Fruit fly (Drosophila melanogaster) whole organism, embryonic: ENCODE data around the gene ssp3.

Experiments used
- ATbp ChIP-seq: fragments of 200-800 bp; sonication (Bioruptor generic); optimal IDR thresholded peaks from 2 replicates; lab custom pipeline; 2017; ENCODE audit warnings: missing biosample characterization, mild to moderate bottlenecking, missing genetic modification characterization, missing genetic modification reagents
- Abd-B ChIP-seq: fragments of 200-800 bp; sonication (Bioruptor generic); optimal IDR thresholded peaks from 2 replicates; lab custom pipeline; 2018; ENCODE audit warnings: missing biosample characterization, mild to moderate bottlenecking, missing genetic modification characterization, moderate library complexity
- B-H2 ChIP-seq: fragments of 200-800 bp; sonication (Bioruptor generic); optimal IDR thresholded peaks from 2 replicates; lab custom pipeline; 2018; ENCODE audit warnings: missing biosample characterization, mild to moderate bottlenecking, missing genetic modification characterization
- CG10543 ChIP-seq: fragments of 200-800 bp; sonication (Bioruptor generic); optimal IDR thresholded peaks from 3 replicates; lab custom pipeline; 2017; ENCODE audit warnings: missing biosample characterization, mild to moderate bottlenecking, missing genetic modification characterization, moderate library complexity
- CG11696 ChIP-seq: fragments of 200-800 bp; sonication (Bioruptor generic); IDR thresholded peaks from 2 replicates; pipeline ENCODE4 v1.3.6; 2022; ENCODE audit warnings: missing biosample characterization, missing genetic modification characterization
- CG11723 ChIP-seq: fragments of 200-800 bp; sonication (Bioruptor generic); optimal IDR thresholded peaks from 2 replicates; lab custom pipeline; 2017; ENCODE audit warnings: missing biosample characterization, mild to moderate bottlenecking, missing genetic modification characterization
- CG12071 ChIP-seq: fragments of 200-800 bp; sonication (Bioruptor generic); optimal IDR thresholded peaks from 3 replicates; lab custom pipeline; 2018; ENCODE audit warnings: missing biosample characterization, mild to moderate bottlenecking, missing genetic modification characterization
- CG12744 ChIP-seq: fragments of 200-800 bp; sonication (Bioruptor generic); optimal IDR thresholded peaks from 2 replicates; lab custom pipeline; 2016; ENCODE audit warnings: missing biosample characterization, missing genetic modification characterization
- CG30020 ChIP-seq: fragments of 200-800 bp; optimal IDR thresholded peaks from 2 replicates; lab custom pipeline; 2019; ENCODE audit warnings: missing biosample characterization, mild to moderate bottlenecking, missing genetic modification characterization, moderate library complexity
- CG30403 ChIP-seq: fragments of 200-800 bp; sonication (Bioruptor generic); optimal IDR thresholded peaks from 3 replicates; lab custom pipeline; 2016; ENCODE audit warnings: missing biosample characterization, missing genetic modification characterization
- CG32772 ChIP-seq: fragments of 200-800 bp; sonication (Bioruptor generic); IDR thresholded peaks from 2 replicates; pipeline ENCODE4 v1.3.6; 2022; ENCODE audit warnings: missing biosample characterization, missing genetic modification characterization
- CG42726 ChIP-seq: fragments of 200-800 bp; sonication (Bioruptor generic); IDR thresholded peaks from 2 replicates; pipeline ENCODE4 v1.3.6; 2022; ENCODE audit warnings: missing biosample characterization, missing genetic modification characterization; ENCODE audit not compliant: partially characterized antibody
- CG4328 ChIP-seq: fragments of 200-800 bp; sonication (Bioruptor generic); optimal IDR thresholded peaks from 3 replicates; lab custom pipeline; 2017; ENCODE audit warnings: missing biosample characterization, missing genetic modification reagents, missing genetic modification characterization
- CG43689 ChIP-seq: fragments of 200-800 bp; sonication (Bioruptor generic); IDR thresholded peaks from 2 replicates; pipeline ENCODE4 v1.3.6; 2022; ENCODE audit warnings: missing biosample characterization, missing genetic modification characterization
- CG4854 ChIP-seq: fragments of 200-800 bp; sonication (Bioruptor generic); optimal IDR thresholded peaks from 2 replicates; lab custom pipeline; 2016; ENCODE audit warnings: missing biosample characterization, missing genetic modification characterization, inconsistent platforms
- CG6175 ChIP-seq: fragments of 200-800 bp; sonication (Bioruptor generic); IDR thresholded peaks from 3 replicates; pipeline ENCODE4 v1.3.6; 2022; ENCODE audit warnings: missing biosample characterization, missing genetic modification characterization
- CG9727 ChIP-seq: fragments of 200-800 bp; sonication (Bioruptor generic); optimal IDR thresholded peaks from 3 replicates; lab custom pipeline; 2017; ENCODE audit warnings: missing biosample characterization, mild to moderate bottlenecking, missing genetic modification characterization
- Gsc ChIP-seq: fragments of 200-800 bp; sonication (Bioruptor generic); IDR thresholded peaks from 2 replicates; pipeline ENCODE4 v1.3.6; 2022; ENCODE audit warnings: missing biosample characterization, missing genetic modification characterization
- HLH3B ChIP-seq: fragments of 200-800 bp; sonication (Bioruptor generic); IDR thresholded peaks from 2 replicates; pipeline ENCODE4 v1.3.6; 2022; ENCODE audit warnings: missing biosample characterization, missing genetic modification characterization
- Hr51 ChIP-seq, 2 experiments: fragments of 200-800 bp; sonication (Bioruptor generic); optimal IDR thresholded peaks; 2 replicates in 1 of 2; 3 replicates in 1 of 2; lab custom pipeline; 2016 to 2018; ENCODE audit warnings: missing biosample characterization in 2 of 2, missing genetic modification characterization in 2 of 2, mild to moderate bottlenecking in 1 of 2, moderate library complexity in 1 of 2
- Optix ChIP-seq: fragments of 200-800 bp; sonication (Bioruptor generic); IDR thresholded peaks from 3 replicates; pipeline ENCODE4 v1.3.6; 2022; ENCODE audit warnings: missing biosample characterization, missing genetic modification characterization
- Sox100B ChIP-seq: fragments of 200-800 bp; sonication (Bioruptor generic); optimal IDR thresholded peaks from 3 replicates; lab custom pipeline; 2018; ENCODE audit warnings: missing biosample characterization, mild to moderate bottlenecking, missing genetic modification characterization
- Usf ChIP-seq: fragments of 200-800 bp; sonication (Bioruptor generic); optimal IDR thresholded peaks from 2 replicates; lab custom pipeline; 2017; ENCODE audit warnings: missing genotype, missing biosample characterization, missing genetic modification characterization
- al ChIP-seq: fragments of 200-800 bp; sonication (Bioruptor generic); IDR thresholded peaks from 2 replicates; pipeline ENCODE4 v1.3.6; 2022; ENCODE audit warnings: missing biosample characterization, missing genetic modification characterization
- aop ChIP-seq: fragments of 200-800 bp; sonication (Bioruptor generic); IDR thresholded peaks from 2 replicates; pipeline ENCODE4 v1.3.6; 2022; ENCODE audit warnings: missing biosample characterization, missing genetic modification characterization
- az2 ChIP-seq: fragments of 200-800 bp; sonication (Bioruptor generic); optimal IDR thresholded peaks from 3 replicates; lab custom pipeline; 2016; ENCODE audit warnings: missing biosample characterization, missing genetic modification characterization
- bcd ChIP-seq: fragments of 200-800 bp; sonication (Bioruptor generic); optimal IDR thresholded peaks from 2 replicates; lab custom pipeline; 2017; ENCODE audit warnings: missing biosample characterization, mild to moderate bottlenecking, missing genetic modification characterization
- cg ChIP-seq: fragments of 200-800 bp; sonication (Bioruptor generic); optimal IDR thresholded peaks from 3 replicates; lab custom pipeline; 2019; ENCODE audit warnings: missing biosample characterization, mild to moderate bottlenecking, missing genetic modification characterization, moderate library complexity
- eve ChIP-seq, 2 experiments: fragments of >200 bp; optimal IDR thresholded peaks; 2 replicates each; lab custom pipeline; 2017; ENCODE audit warnings: missing biosample characterization in 2 of 2, missing genetic modification characterization in 2 of 2
- fd64A ChIP-seq: fragments of 200-800 bp; sonication (Bioruptor generic); optimal IDR thresholded peaks from 3 replicates; lab custom pipeline; 2018; ENCODE audit warnings: missing biosample characterization, mild to moderate bottlenecking, missing genetic modification characterization
- fru ChIP-seq: fragments of >200 bp; optimal IDR thresholded peaks from 2 replicates; lab custom pipeline; 2017
- ftz-f1 ChIP-seq: fragments of 200-800 bp; sonication (Bioruptor generic); optimal IDR thresholded peaks from 2 replicates; lab custom pipeline; 2016; ENCODE audit warnings: missing biosample characterization, missing genetic modification characterization
- klu ChIP-seq: fragments of 200-800 bp; sonication (Bioruptor generic); IDR thresholded peaks from 2 replicates; pipeline ENCODE4 v1.3.6; 2022; ENCODE audit warnings: missing biosample characterization, missing genetic modification characterization
- lbe ChIP-seq: fragments of 200-800 bp; sonication (Bioruptor generic); optimal IDR thresholded peaks from 2 replicates; lab custom pipeline; 2016; ENCODE audit warnings: missing biosample characterization, mild to moderate bottlenecking, missing genetic modification characterization
- lov ChIP-seq, 2 experiments: fragments of 200-800 bp in 1 of 2; fragments of >200 bp in 1 of 2; sonication (Bioruptor generic) in 1 of 2; IDR thresholded peaks in 1 of 2; optimal IDR thresholded peaks in 1 of 2; 2 replicates in 1 of 2; 3 replicates in 1 of 2; pipeline versions ENCODE4 v1.3.6 to Lab custom; 2017 to 2022; ENCODE audit warnings: missing biosample characterization in 1 of 2, missing genetic modification characterization in 1 of 2
- luna ChIP-seq: fragments of 200-800 bp; sonication (Bioruptor generic); optimal IDR thresholded peaks from 2 replicates; lab custom pipeline; 2016; ENCODE audit warnings: missing biosample characterization, missing genetic modification characterization
- mam ChIP-seq: fragments of 200-800 bp; sonication (Bioruptor generic); optimal IDR thresholded peaks from 3 replicates; lab custom pipeline; 2016; ENCODE audit warnings: missing biosample characterization, missing genetic modification characterization
- nau ChIP-seq: fragments of 200-800 bp; sonication (Bioruptor generic); optimal IDR thresholded peaks from 3 replicates; lab custom pipeline; 2017; ENCODE audit warnings: missing biosample characterization, mild to moderate bottlenecking, missing genetic modification characterization, missing genetic modification reagents
- nerfin-2 ChIP-seq: fragments of 200-800 bp; sonication (Bioruptor generic); IDR thresholded peaks from 2 replicates; pipeline ENCODE4 v1.3.6; 2022; ENCODE audit warnings: missing biosample characterization, missing genetic modification characterization; ENCODE audit not compliant: partially characterized antibody
- onecut ChIP-seq: fragments of 200-800 bp; sonication (Bioruptor generic); IDR thresholded peaks from 2 replicates; pipeline ENCODE4 v1.3.6; 2022; ENCODE audit warnings: missing biosample characterization, missing genetic modification characterization
- org-1 ChIP-seq: fragments of 200-800 bp; sonication (Bioruptor generic); optimal IDR thresholded peaks from 2 replicates; lab custom pipeline; 2017; ENCODE audit warnings: missing biosample characterization, missing genetic modification characterization
- prd ChIP-seq, 3 experiments: fragments of >200 bp in 2 of 3; fragments of 200-800 bp in 1 of 3; sonication (Bioruptor generic) in 1 of 3; optimal IDR thresholded peaks in 2 of 3; IDR thresholded peaks in 1 of 3; 2 replicates in 2 of 3; 3 replicates in 1 of 3; pipeline versions ENCODE4 v1.3.6 to Lab custom; 2017 to 2022; ENCODE audit warnings: missing biosample characterization in 1 of 3, missing genetic modification characterization in 1 of 3
- run ChIP-seq: fragments of 200-800 bp; sonication (Bioruptor generic); optimal IDR thresholded peaks from 3 replicates; lab custom pipeline; 2018; ENCODE audit warnings: missing biosample characterization, mild to moderate bottlenecking, missing genetic modification characterization
- slou ChIP-seq: fragments of 200-800 bp; sonication (Bioruptor generic); optimal IDR thresholded peaks from 3 replicates; lab custom pipeline; 2016; ENCODE audit warnings: missing biosample characterization, missing genetic modification characterization
- tin ChIP-seq: fragments of 200-800 bp; sonication (Bioruptor generic); optimal IDR thresholded peaks from 3 replicates; lab custom pipeline; 2016; ENCODE audit warnings: missing biosample characterization, missing genetic modification characterization
- tio ChIP-seq: fragments of 200-800 bp; sonication (Bioruptor generic); optimal IDR thresholded peaks from 2 replicates; lab custom pipeline; 2017; ENCODE audit warnings: missing biosample characterization, missing genetic modification characterization, inconsistent platforms
- unpg ChIP-seq: fragments of 200-800 bp; sonication (Bioruptor generic); optimal IDR thresholded peaks from 3 replicates; lab custom pipeline; 2018; ENCODE audit warnings: missing biosample characterization, mild to moderate bottlenecking, missing genetic modification characterization, moderate library complexity
- vnd ChIP-seq: fragments of 200-800 bp; sonication (Bioruptor generic); IDR thresholded peaks from 3 replicates; pipeline ENCODE4 v1.3.6; 2022; ENCODE audit warnings: missing biosample characterization, missing genetic modification characterization; ENCODE audit not compliant: partially characterized antibody
- wdn ChIP-seq: fragments of 200-800 bp; sonication (Bioruptor generic); IDR thresholded peaks from 2 replicates; pipeline ENCODE4 v1.3.6; 2022; ENCODE audit warnings: missing biosample characterization, missing genetic modification characterization
- zen ChIP-seq: fragments of 200-800 bp; sonication (Bioruptor generic); optimal IDR thresholded peaks from 3 replicates; lab custom pipeline; 2018; ENCODE audit warnings: missing biosample characterization, mild to moderate bottlenecking, missing genetic modification characterization, moderate library complexity

The ssp3 gene

DNA sequence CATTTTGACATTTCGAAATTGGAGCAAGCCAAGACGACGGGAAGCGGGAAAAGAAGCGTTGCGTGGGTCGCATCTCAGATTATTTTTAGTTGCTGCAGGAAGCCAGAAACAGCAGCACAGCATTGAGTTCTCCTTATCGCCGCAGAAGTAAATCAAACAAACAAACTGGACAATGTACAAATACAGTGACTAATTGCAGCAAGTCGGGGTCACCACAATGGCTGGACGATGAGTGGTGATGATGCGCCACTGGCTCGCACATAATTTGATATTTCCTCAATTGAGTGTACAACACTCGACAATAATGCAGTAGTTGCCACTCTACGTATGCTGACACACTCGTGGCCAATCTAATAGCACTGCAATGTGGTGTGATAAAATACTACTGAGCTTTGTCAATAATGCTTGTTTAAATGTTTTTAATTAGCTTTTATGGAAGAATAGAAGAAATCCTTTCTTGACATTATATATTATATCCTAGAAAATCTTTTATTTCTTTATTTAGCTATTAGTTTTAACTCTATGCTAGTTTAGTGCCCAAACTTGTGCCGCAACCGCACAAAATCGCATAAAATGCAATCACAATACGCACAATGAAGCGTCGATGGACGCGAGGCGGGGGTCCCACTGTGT lies 38.3 kb upstream of the ssp3 start (continued):
- TF ChIP-seq tio (GFP tag; lab: Kevin White, UChicago) (no peak), luna (GFP tag; lab: Kevin White, UChicago) (no peak), ATbp (GFP tag; lab: Kevin White, UChicago) (peak; percentile 53), run (tag; lab: Kevin White, UChicago) (no peak), CG30403 (GFP tag; lab: Kevin White, UChicago) (peak; percentile 21), aop (no peak), CG4854 (GFP tag; lab: Kevin White, UChicago) (no peak), cg (GFP tag; lab: Kevin White, UChicago) (no peak), nau (GFP tag; lab: Kevin White, UChicago) (no peak), HLH3B (GFP tag; lab: Robert Waterston, UW) (no peak; the same call in 1 of the 2 replicates), Gsc (GFP tag; lab: Robert Waterston, UW) (no peak), CG10543 (GFP tag; lab: Kevin White, UChicago) (no peak), onecut (GFP tag; lab: Robert Waterston, UW) (no peak), Optix (GFP tag; lab: Robert Waterston, UW) (no peak), lbe (GFP tag; lab: Kevin White, UChicago) (no peak), mam (no peak), slou (no peak), org-1 (GFP tag; lab: Kevin White, UChicago) (no peak), CG12071 (GFP tag; lab: Kevin White, UChicago) (no peak), tin (GFP tag; lab: Kevin White, UChicago) (no peak), prd (optimal IDR thresholded peaks at IDR 0.05; lab: Kevin White, UChicago) (no peak), prd (GFP tag; IDR thresholded peaks at IDR 0.05; lab: Robert Waterston, UW) (peak; percentile 44; the same call in 2 of the 3 replicates), CG32772 (GFP tag; lab: Robert Waterston, UW) (no peak), CG6175 (GFP tag; lab: Robert Waterston, UW) (no peak), az2 (GFP tag; lab: Kevin White, UChicago) (peak; percentile 27), vnd (GFP tag; lab: Robert Waterston, UW) (no peak), Usf (GFP tag; lab: Kevin White, UChicago) (no peak), CG9727 (GFP tag; lab: Kevin White, UChicago) (peak; percentile 32), klu (GFP tag; lab: Robert Waterston, UW) (no peak), eve (GFP tag; optimal IDR thresholded peaks at IDR 0.05; lab: Kevin White, UChicago) (peak in 1 of 2 experiments; percentile 34), Sox100B (peak; percentile 45), CG4328 (GFP tag; lab: Kevin White, UChicago) (no peak), CG42726 (GFP tag; lab: Robert Waterston, UW) (no peak), CG11696 (GFP tag; lab: Robert Waterston, UW) (peak; percentile 91), CG11723 (GFP tag; lab: Kevin White, UChicago) (no peak), fru (lab: Kevin White, UChicago) (no peak), Hr51 (GFP tag; optimal IDR thresholded peaks at IDR 0.05; lab: Kevin White, UChicago) (peak in 1 of 2 experiments; percentile 58), lov (optimal IDR thresholded peaks at IDR 0.05; lab: Kevin White, UChicago) (no peak), lov (GFP tag; IDR thresholded peaks at IDR 0.05; lab: Robert Waterston, UW) (no peak), fd64A (GFP tag; lab: Kevin White, UChicago) (no peak), CG12744 (GFP tag; lab: Kevin White, UChicago) (no peak), wdn (no peak), CG30020 (tag; lab: Kevin White, UChicago) (no peak), CG43689 (no peak), Abd-B (GFP tag; lab: Kevin White, UChicago) (peak; percentile 4), zen (peak; percentile 14), al (no peak), nerfin-2 (GFP tag; lab: Robert Waterston, UW) (no peak), ftz-f1 (GFP tag; lab: Kevin White, UChicago) (no peak), bcd (peak; percentile 7), unpg (GFP tag; lab: Kevin White, UChicago) (peak; percentile 31), B-H2 (GFP tag; lab: Kevin White, UChicago) (no peak)
